Worm (Caenorhabditis elegans) whole organism, L2 larva: ENCODE measurements around the gene F46B6.6.

Source experiments
- C34F6.9 ChIP-seq: fragments of 150-350 bp; optimal IDR thresholded peaks from 2 replicates; lab custom pipeline; 2014; ENCODE audit warnings: missing biosample characterization, missing genetic modification characterization
- F13H6.1 ChIP-seq: sonication (generic microtip); optimal IDR thresholded peaks from 2 replicates; lab custom pipeline; 2016; ENCODE audit warnings: missing genetic modification characterization, missing compliant biosample characterization
- R02D3.7 ChIP-seq: fragments of 150-350 bp; optimal IDR thresholded peaks from 2 replicates; lab custom pipeline; 2014; ENCODE audit warnings: missing biosample characterization, missing genetic modification characterization
- Y55F3AM.14 ChIP-seq: fragments of 200-800 bp; sonication (Bioruptor generic); optimal IDR thresholded peaks from 2 replicates; lab custom pipeline; 2018; ENCODE audit warnings: mild to moderate bottlenecking, missing genetic modification characterization, missing compliant biosample characterization
- aly-2 ChIP-seq: fragments of 150-350 bp; optimal IDR thresholded peaks from 2 replicates; lab custom pipeline; 2014; ENCODE audit warnings: missing biosample characterization, missing genetic modification characterization
- ama-1 ChIP-seq: fragments of 150-350 bp; optimal IDR thresholded peaks from 2 replicates; lab custom pipeline; 2018; ENCODE audit warnings: inconsistent platforms
- blmp-1 ChIP-seq: sonication (generic microtip); optimal IDR thresholded peaks from 2 replicates; lab custom pipeline; 2017; ENCODE audit warnings: missing genetic modification characterization, mild to moderate bottlenecking, missing compliant biosample characterization, antibody characterized with exemption, moderate library complexity; ENCODE audit not compliant: insufficient read depth
- ceh-16 ChIP-seq: fragments of 150-350 bp; optimal IDR thresholded peaks from 2 replicates; lab custom pipeline; 2014; ENCODE audit warnings: missing biosample characterization, missing genetic modification characterization
- ceh-82 ChIP-seq: fragments of 150-350 bp; optimal IDR thresholded peaks from 2 replicates; lab custom pipeline; 2014; ENCODE audit warnings: missing biosample characterization, missing genetic modification characterization
- crh-2 ChIP-seq: sonication (generic microtip); optimal IDR thresholded peaks from 2 replicates; lab custom pipeline; 2017; ENCODE audit warnings: missing biosample characterization, missing genetic modification characterization
- dmd-4 ChIP-seq: sonication (generic microtip); optimal IDR thresholded peaks from 2 replicates; lab custom pipeline; 2017; ENCODE audit warnings: missing biosample characterization, missing genetic modification characterization
- egl-27 ChIP-seq: sonication (generic microtip); optimal IDR thresholded peaks from 3 replicates; lab custom pipeline; 2017; ENCODE audit warnings: missing biosample characterization, missing genetic modification reagents, missing genetic modification characterization
- elt-1 ChIP-seq: fragments of 150-350 bp; optimal IDR thresholded peaks from 2 replicates; lab custom pipeline; 2014; ENCODE audit warnings: missing biosample characterization, missing genetic modification characterization
- elt-3 ChIP-seq: sonication (generic microtip); optimal IDR thresholded peaks from 2 replicates; lab custom pipeline; 2017; ENCODE audit warnings: missing biosample characterization, missing genetic modification characterization
- fos-1 ChIP-seq: fragments of 150-350 bp; optimal IDR thresholded peaks from 2 replicates; lab custom pipeline; 2014; ENCODE audit warnings: missing biosample characterization, missing genetic modification characterization
- gmeb-1 ChIP-seq: fragments of 150-350 bp; optimal IDR thresholded peaks from 2 replicates; lab custom pipeline; 2014; ENCODE audit warnings: missing biosample characterization, missing genetic modification characterization
- lin-11 ChIP-seq: fragments of 150-350 bp; sonication (generic microtip); optimal IDR thresholded peaks from 2 replicates; lab custom pipeline; 2014; ENCODE audit warnings: missing biosample characterization, missing genetic modification characterization, inconsistent platforms, mixed read lengths
- lin-13 ChIP-seq: fragments of 150-350 bp; optimal IDR thresholded peaks from 2 replicates; lab custom pipeline; 2014; ENCODE audit warnings: missing biosample characterization, missing genetic modification reagents, missing genetic modification characterization
- lin-39 ChIP-seq: fragments of 150-350 bp; optimal IDR thresholded peaks from 2 replicates; lab custom pipeline; 2014; ENCODE audit warnings: missing biosample characterization, missing genetic modification reagents, missing genetic modification characterization
- lsy-2 ChIP-seq, 2 experiments: fragments of 150-350 bp in 1 of 2; sonication (generic microtip) in 1 of 2; optimal IDR thresholded peaks; 2 replicates each; lab custom pipeline; 2014 to 2017; ENCODE audit warnings: missing biosample characterization in 2 of 2, missing genetic modification characterization in 2 of 2
- mab-5 ChIP-seq: fragments of 150-350 bp; optimal IDR thresholded peaks from 2 replicates; lab custom pipeline; 2014; ENCODE audit warnings: missing biosample characterization, missing genetic modification characterization
- mbf-1 ChIP-seq: sonication (generic microtip); optimal IDR thresholded peaks from 2 replicates; lab custom pipeline; 2017; ENCODE audit warnings: missing biosample characterization, missing genetic modification characterization
- mdl-1 ChIP-seq, 2 experiments: fragments of 150-350 bp in 1 of 2; sonication (generic microtip) in 1 of 2; optimal IDR thresholded peaks; 2 replicates each; lab custom pipeline; 2017; ENCODE audit warnings: missing biosample characterization in 2 of 2, missing genetic modification characterization in 2 of 2
- nhr-11 ChIP-seq: fragments of 150-350 bp; optimal IDR thresholded peaks from 2 replicates; lab custom pipeline; 2014; ENCODE audit warnings: missing biosample characterization, missing genetic modification characterization
- nhr-129 ChIP-seq: fragments of 150-350 bp; optimal IDR thresholded peaks from 2 replicates; lab custom pipeline; 2014; ENCODE audit warnings: missing biosample characterization, missing genetic modification characterization
- nhr-21 ChIP-seq: fragments of 150-350 bp; optimal IDR thresholded peaks from 2 replicates; lab custom pipeline; 2014; ENCODE audit warnings: missing biosample characterization, missing genetic modification characterization
- nhr-23 ChIP-seq: fragments of 150-350 bp; optimal IDR thresholded peaks from 2 replicates; lab custom pipeline; 2014; ENCODE audit warnings: missing biosample characterization, missing genetic modification reagents, missing genetic modification characterization
- nhr-237 ChIP-seq: fragments of 150-350 bp; optimal IDR thresholded peaks from 2 replicates; lab custom pipeline; 2014; ENCODE audit warnings: missing biosample characterization, missing genetic modification characterization
- nhr-77 ChIP-seq: fragments of 150-350 bp; optimal IDR thresholded peaks from 2 replicates; lab custom pipeline; 2014; ENCODE audit warnings: missing biosample characterization, missing genetic modification characterization
- sem-4 ChIP-seq: fragments of 150-350 bp; optimal IDR thresholded peaks from 2 replicates; lab custom pipeline; 2014; ENCODE audit warnings: missing biosample characterization, missing genetic modification reagents, missing genetic modification characterization
- sma-3 ChIP-seq: sonication (generic microtip); optimal IDR thresholded peaks from 2 replicates; lab custom pipeline; 2016; ENCODE audit warnings: missing genetic modification reagents, missing genetic modification characterization, missing compliant biosample characterization
- sma-9 ChIP-seq, 2 experiments: fragments of 150-350 bp in 1 of 2; sonication (generic microtip) in 1 of 2; optimal IDR thresholded peaks; 2 replicates each; lab custom pipeline; 2014 to 2016; ENCODE audit warnings: missing genetic modification characterization in 2 of 2, mild to moderate bottlenecking in 1 of 2, missing biosample characterization in 1 of 2, missing compliant biosample characterization in 1 of 2, missing genetic modification reagents in 1 of 2, moderate library complexity in 1 of 2
- unc-39 ChIP-seq: fragments of 150-350 bp; optimal IDR thresholded peaks from 2 replicates; lab custom pipeline; 2014; ENCODE audit warnings: missing biosample characterization, missing genetic modification characterization
- unc-55 ChIP-seq: fragments of 150-350 bp; sonication (generic microtip); optimal IDR thresholded peaks from 3 replicates; lab custom pipeline; 2014; ENCODE audit warnings: missing biosample characterization, missing genetic modification reagents, missing genetic modification characterization
- unc-62 ChIP-seq: fragments of 150-350 bp; optimal IDR thresholded peaks from 2 replicates; lab custom pipeline; 2014; ENCODE audit warnings: missing biosample characterization, missing genetic modification reagents, missing genetic modification characterization
- zag-1 ChIP-seq: fragments of 150-350 bp; optimal IDR thresholded peaks from 2 replicates; lab custom pipeline; 2014; ENCODE audit warnings: missing biosample characterization, missing genetic modification characterization
- ztf-1 ChIP-seq: fragments of 200-800 bp; sonication (Bioruptor generic); conservative IDR thresholded peaks from 2 replicates; pipeline ENCODE4 v1.3.6; 2022; ENCODE audit warnings: missing genetic modification characterization, missing compliant biosample characterization
- ztf-11 ChIP-seq: sonication (generic microtip); optimal IDR thresholded peaks from 2 replicates; lab custom pipeline; 2017; ENCODE audit warnings: missing biosample characterization, missing genetic modification characterization
- ztf-4 ChIP-seq: fragments of 150-350 bp; optimal IDR thresholded peaks from 2 replicates; lab custom pipeline; 2014; ENCODE audit warnings: missing biosample characterization, missing genetic modification characterization

Gene F46B6.6

ce11 chrV:9784215-9784614 is 2.5 kb downstream of the F46B6.6 start:
- TF ChIP-seq dmd-4, result no peak
- TF ChIP-seq sma-9 (GFP tag; optimal IDR thresholded peaks at IDR 0.05; lab: Kevin White, UChicago), result no peak
- no peak for TF ChIP-seq sma-9 (tag; optimal IDR thresholded peaks at IDR 0.05; lab: Kevin White, UChicago)
- no peak for TF ChIP-seq ceh-82 (tag; lab: Kevin White, UChicago)
- no peak for TF ChIP-seq nhr-23
- TF ChIP-seq blmp-1 (tag; lab: Kevin White, UChicago), result no peak
- no peak for TF ChIP-seq nhr-77 (tag; lab: Kevin White, UChicago)
- no peak for TF ChIP-seq lin-11 (tag; lab: Kevin White, UChicago)
- no peak for TF ChIP-seq F13H6.1 (tag; lab: Kevin White, UChicago)
- TF ChIP-seq lin-13, result no peak
- TF ChIP-seq nhr-237 (tag; lab: Kevin White, UChicago), result no peak
- TF ChIP-seq C34F6.9, result no peak

ce11 chrV:9782969-9783368 is 3.7 kb downstream of the F46B6.6 start, which contains the start of gene F46B6.5:
Gene F46B6.5, minus strand, starts transcription at chrV:9783069.
- TF ChIP-seq lin-11 (tag; lab: Kevin White, UChicago) (no peak), C34F6.9 (no peak), lsy-2 (tag; optimal IDR thresholded peaks at IDR 0.05; lab: Kevin White, UChicago) (no peak), elt-1 (tag; lab: Kevin White, UChicago) (no peak), nhr-23 (no peak), ceh-16 (tag; lab: Kevin White, UChicago) (no peak), mab-5 (tag; lab: Kevin White, UChicago) (no peak), nhr-21 (tag; lab: Kevin White, UChicago) (no peak), mdl-1 (tag; optimal IDR thresholded peaks at IDR 0.05; lab: Kevin White, UChicago) (no peak), fos-1 (tag; lab: Kevin White, UChicago) (no peak), egl-27 (tag; lab: Kevin White, UChicago) (no peak), lin-39 (tag; lab: Kevin White, UChicago) (no peak), Y55F3AM.14 (GFP tag; lab: Kevin White, UChicago) (no peak)

DNA sequence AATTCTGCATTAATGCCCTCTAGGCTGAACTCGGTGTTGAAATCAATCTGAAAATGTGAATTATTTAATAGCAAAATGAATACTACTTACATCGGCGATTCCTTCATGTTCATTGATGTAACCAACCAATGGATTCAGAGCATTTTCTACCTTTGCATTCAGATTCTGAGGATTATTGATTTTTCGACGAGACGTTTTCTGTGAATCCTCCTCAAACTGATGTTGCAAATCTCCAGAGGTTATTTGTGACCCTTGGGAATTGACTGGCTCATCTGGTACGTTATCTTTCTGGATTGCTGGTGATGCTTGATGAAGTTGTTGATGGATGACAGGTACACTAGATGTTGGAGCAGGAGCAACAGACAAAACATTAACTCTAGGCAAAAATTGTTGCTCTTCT is 4.6 kb downstream of the F46B6.6 start:
- no peak for TF ChIP-seq lsy-2 (tag; optimal IDR thresholded peaks at IDR 0.05; lab: Kevin White, UChicago)
- no peak for TF ChIP-seq mbf-1 (tag; lab: Kevin White, UChicago)
- TF ChIP-seq unc-39 (tag; lab: Kevin White, UChicago), result no peak
- no peak for TF ChIP-seq nhr-77 (tag; lab: Kevin White, UChicago)
- TF ChIP-seq unc-62 (GFP tag; lab: Kevin White, UChicago), result no peak

DNA sequence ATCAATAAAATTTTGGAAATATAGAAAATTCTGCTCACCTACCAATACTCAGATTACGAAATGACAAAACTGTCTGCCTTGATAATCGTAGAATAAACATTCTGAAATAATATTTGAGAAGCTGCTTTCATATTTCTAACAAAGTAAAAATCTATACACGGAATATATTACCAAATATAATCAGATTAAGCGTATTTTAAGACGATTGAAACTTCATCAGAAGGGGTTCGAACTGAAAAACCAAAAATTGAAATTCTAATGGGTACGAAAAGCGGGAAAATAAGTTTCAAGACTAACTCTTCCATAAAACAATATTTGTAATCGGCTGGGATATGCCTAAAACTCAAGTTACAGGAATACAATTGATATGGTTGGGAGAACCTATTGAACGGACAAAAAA is 7.2 kb downstream of the F46B6.6 start, which contains the start of gene F46B6.4:
F46B6.4 (minus strand) TSS at position 101 of the 400 bp plus-strand sequence.
- TF ChIP-seq mab-5 (tag; lab: Kevin White, UChicago), result no peak
- TF ChIP-seq nhr-11 (tag; lab: Kevin White, UChicago), result no peak
- no peak for TF ChIP-seq C34F6.9
- TF ChIP-seq ztf-1 (GFP tag; lab: Robert Waterston, UW), result no peak
- TF ChIP-seq aly-2 (tag; lab: Kevin White, UChicago), result no peak
- TF ChIP-seq sma-3, result no peak
- TF ChIP-seq nhr-77 (tag; lab: Kevin White, UChicago), result no peak
- TF ChIP-seq unc-62 (GFP tag; lab: Kevin White, UChicago), result no peak

- TF ChIP-seq mdl-1 (tag; optimal IDR thresholded peaks at IDR 0.05; lab: Kevin White, UChicago), result no peak
- no peak for TF ChIP-seq lin-39 (tag; lab: Kevin White, UChicago)
- TF ChIP-seq nhr-237 (tag; lab: Kevin White, UChicago), result no peak
- no peak for TF ChIP-seq ama-1 (lab: Kevin White, UChicago)
- no peak for TF ChIP-seq elt-1 (tag; lab: Kevin White, UChicago)
- no peak for TF ChIP-seq R02D3.7 (tag; lab: Kevin White, UChicago)
Measured at ce11 chrV:9777645-9778044, 9.0 kb downstream of the F46B6.6 start, which contains the start of gene smg-4. Gene smg-4, minus strand, starts transcription at chrV:9777745.

DNA sequence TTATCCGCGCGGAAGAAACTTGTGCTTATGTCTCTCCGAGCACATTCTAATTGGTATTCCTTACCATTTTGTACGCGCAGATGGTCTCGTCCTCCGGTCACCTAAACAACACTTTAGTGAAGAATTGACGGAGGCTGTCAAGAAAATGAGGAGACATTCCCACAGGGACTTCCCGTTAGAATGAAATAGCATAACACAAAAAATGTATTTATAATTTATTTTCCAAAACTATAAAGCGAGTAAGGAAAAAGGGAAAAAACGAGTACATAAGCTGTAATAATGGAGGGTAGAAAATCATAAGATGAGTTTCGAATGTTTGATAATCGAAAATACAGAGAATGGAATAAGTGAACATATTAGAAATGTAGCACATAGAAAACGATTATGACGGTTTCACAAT is 10.9 kb downstream of the F46B6.6 start, which contains the start of gene F46B6.12:
F46B6.12 (minus strand) TSS at position 101 of the 400 bp plus-strand sequence.
- TF ChIP-seq fos-1 (tag; lab: Kevin White, UChicago) (no peak), Y55F3AM.14 (GFP tag; lab: Kevin White, UChicago) (no peak), ztf-11 (tag; lab: Kevin White, UChicago) (no peak), sma-9 (GFP tag; optimal IDR thresholded peaks at IDR 0.05; lab: Kevin White, UChicago) (no peak), sma-9 (tag; optimal IDR thresholded peaks at IDR 0.05; lab: Kevin White, UChicago) (no peak), elt-3 (no peak), unc-62 (GFP tag; lab: Kevin White, UChicago) (no peak), sem-4 (tag; lab: Kevin White, UChicago) (no peak), gmeb-1 (tag; lab: Kevin White, UChicago) (no peak), unc-55 (GFP tag; lab: Kevin White, UChicago) (no peak), lin-11 (tag; lab: Kevin White, UChicago) (no peak), nhr-129 (no peak), nhr-21 (tag; lab: Kevin White, UChicago) (no peak), zag-1 (tag; lab: Kevin White, UChicago) (no peak), C34F6.9 (no peak), mdl-1 (tag; optimal IDR thresholded peaks at IDR 0.05; lab: Kevin White, UChicago) (no peak), sma-3 (no peak), crh-2 (tag; lab: Kevin White, UChicago) (no peak), elt-1 (tag; lab: Kevin White, UChicago) (no peak), lin-39 (tag; lab: Kevin White, UChicago) (no peak), ztf-4 (tag; lab: Kevin White, UChicago) (no peak)
